Worm (Caenorhabditis elegans) whole organism, early embryonic: ENCODE measurements around the gene chin-1.

Source experiments
- B0310.2 ChIP-seq: sonication (generic microtip); optimal IDR thresholded peaks from 2 replicates; lab custom pipeline; 2016; ENCODE audit warnings: mild to moderate bottlenecking, missing genetic modification characterization, missing compliant biosample characterization
- F13C5.2 ChIP-seq: sonication (generic microtip); optimal IDR thresholded peaks from 2 replicates; lab custom pipeline; 2017; ENCODE audit warnings: mild to moderate bottlenecking, missing genetic modification characterization, inconsistent platforms, missing compliant biosample characterization
- ama-1 ChIP-seq: fragments of 150-350 bp; optimal IDR thresholded peaks from 2 replicates; lab custom pipeline; 2014
- ceh-36 ChIP-seq: sonication (generic microtip); optimal IDR thresholded peaks from 2 replicates; lab custom pipeline; 2016; ENCODE audit warnings: missing genetic modification characterization, inconsistent platforms, missing compliant biosample characterization
- flt-1 ChIP-seq: fragments of 200-800 bp; sonication (Bioruptor generic); IDR thresholded peaks from 2 replicates; pipeline ENCODE4 v1.3.6; 2022; ENCODE audit warnings: missing genetic modification characterization, missing compliant biosample characterization
- hmg-4 ChIP-seq: fragments of 200-800 bp; sonication (Bioruptor generic); optimal IDR thresholded peaks from 2 replicates; lab custom pipeline; 2018; ENCODE audit warnings: mild to moderate bottlenecking, missing genetic modification characterization, missing compliant biosample characterization
- scrt-1 ChIP-seq: fragments of 200-800 bp; sonication (Bioruptor generic); IDR thresholded peaks from 2 replicates; pipeline ENCODE4 v1.3.6; 2022; ENCODE audit warnings: missing genetic modification characterization, missing compliant biosample characterization
- tbx-11 ChIP-seq: fragments of 200-800 bp; sonication (Bioruptor generic); IDR thresholded peaks from 2 replicates; pipeline ENCODE4 v1.3.6; 2022; ENCODE audit warnings: missing genetic modification characterization, missing compliant biosample characterization
- tbx-37 ChIP-seq: fragments of 200-800 bp; sonication (Bioruptor generic); conservative IDR thresholded peaks from 2 replicates; pipeline ENCODE4 v1.3.6; 2022; ENCODE audit warnings: missing genetic modification reagents, missing genetic modification characterization, missing compliant biosample characterization
- tra-4 ChIP-seq: sonication (generic microtip); optimal IDR thresholded peaks from 2 replicates; lab custom pipeline; 2017; ENCODE audit warnings: missing genetic modification characterization, missing compliant biosample characterization

ce11 chrIII:1016080-1016479, 20.9 kb downstream of the chin-1 start, which contains the start of gene Y34F4.3:
- TF ChIP-seq tbx-11 (GFP tag; lab: Robert Waterston, UW) (no peak), ceh-36 (tag; lab: Kevin White, UChicago) (no peak), ama-1 (no peak), scrt-1 (GFP tag; lab: Robert Waterston, UW) (no peak), tra-4 (tag; lab: Kevin White, UChicago) (no peak), hmg-4 (GFP tag; lab: Kevin White, UChicago) (no peak), flt-1 (GFP tag; lab: Robert Waterston, UW) (no peak), tbx-37 (GFP tag; lab: Robert Waterston, UW) (no peak), B0310.2 (tag; lab: Kevin White, UChicago) (no peak), F13C5.2 (no peak)
